Worm (Caenorhabditis elegans) whole organism, L4/young adult: ENCODE results near the gene moc-1.

Source experiments
- W03F9.2 ChIP-seq: fragments of 150-350 bp; optimal IDR thresholded peaks from 2 replicates; lab custom pipeline; 2014; ENCODE audit warnings: missing biosample characterization, missing genetic modification characterization
- dao-5 ChIP-seq: sonication (generic microtip); optimal IDR thresholded peaks from 2 replicates; lab custom pipeline; 2016; ENCODE audit warnings: missing genotype, missing genetic modification characterization, moderate library complexity, missing compliant biosample characterization
- him-1 ChIP-seq: sonication (generic microtip); optimal IDR thresholded peaks from 2 replicates; lab custom pipeline; 2016; ENCODE audit warnings: missing genotype, missing genetic modification reagents, missing genetic modification characterization, missing compliant biosample characterization

DNA sequence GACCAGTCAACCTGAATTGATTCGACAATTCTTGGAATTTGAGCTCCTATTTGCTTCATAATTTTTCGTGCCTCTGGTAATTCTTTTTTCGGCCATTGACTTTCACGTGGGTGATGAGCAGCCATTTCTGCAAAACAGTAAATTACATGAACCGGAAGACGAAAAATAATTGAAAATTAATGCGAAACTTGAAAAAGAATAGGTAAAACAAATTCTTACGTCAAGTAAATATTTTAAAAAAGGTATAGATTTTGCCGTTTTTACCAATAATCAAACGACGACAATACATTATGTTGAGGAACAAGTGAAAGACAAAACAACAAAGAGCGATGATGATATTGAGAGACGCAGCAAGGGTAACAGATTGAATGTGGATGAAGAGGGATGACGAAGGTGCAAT lies at the start of gene moc-1:
- no peak for TF ChIP-seq him-1 (tag; lab: Kevin White, UChicago)
- TF ChIP-seq W03F9.2 (tag; lab: Kevin White, UChicago) = no peak
- no peak for TF ChIP-seq dao-5
